Worm (Caenorhabditis elegans) whole organism, L2 larva: ENCODE results near the gene R04A9.7.

Experiments
- R02D3.7 ChIP-seq: fragments of 150-350 bp; optimal IDR thresholded peaks from 2 replicates; lab custom pipeline; 2014; ENCODE audit warnings: missing biosample characterization, missing genetic modification characterization
- Y55F3AM.14 ChIP-seq: fragments of 200-800 bp; sonication (Bioruptor generic); optimal IDR thresholded peaks from 2 replicates; lab custom pipeline; 2018; ENCODE audit warnings: mild to moderate bottlenecking, missing genetic modification characterization, missing compliant biosample characterization
- ama-1 ChIP-seq: fragments of 150-350 bp; optimal IDR thresholded peaks from 2 replicates; lab custom pipeline; 2018; ENCODE audit warnings: inconsistent platforms
- dmd-4 ChIP-seq: sonication (generic microtip); optimal IDR thresholded peaks from 2 replicates; lab custom pipeline; 2017; ENCODE audit warnings: missing biosample characterization, missing genetic modification characterization
- elt-3 ChIP-seq: sonication (generic microtip); optimal IDR thresholded peaks from 2 replicates; lab custom pipeline; 2017; ENCODE audit warnings: missing biosample characterization, missing genetic modification characterization
- lin-13 ChIP-seq: fragments of 150-350 bp; optimal IDR thresholded peaks from 2 replicates; lab custom pipeline; 2014; ENCODE audit warnings: missing biosample characterization, missing genetic modification reagents, missing genetic modification characterization
- lsy-2 ChIP-seq, 2 experiments: fragments of 150-350 bp in 1 of 2; sonication (generic microtip) in 1 of 2; optimal IDR thresholded peaks; 2 replicates each; lab custom pipeline; 2014 to 2017; ENCODE audit warnings: missing biosample characterization in 2 of 2, missing genetic modification characterization in 2 of 2
- mdl-1 ChIP-seq, 2 experiments: fragments of 150-350 bp in 1 of 2; sonication (generic microtip) in 1 of 2; optimal IDR thresholded peaks; 2 replicates each; lab custom pipeline; 2017; ENCODE audit warnings: missing biosample characterization in 2 of 2, missing genetic modification characterization in 2 of 2
- nhr-10 ChIP-seq: sonication (generic microtip); optimal IDR thresholded peaks from 2 replicates; lab custom pipeline; 2017; ENCODE audit warnings: missing biosample characterization, missing genetic modification characterization
- nhr-11 ChIP-seq: fragments of 150-350 bp; optimal IDR thresholded peaks from 2 replicates; lab custom pipeline; 2014; ENCODE audit warnings: missing biosample characterization, missing genetic modification characterization
- nhr-21 ChIP-seq: fragments of 150-350 bp; optimal IDR thresholded peaks from 2 replicates; lab custom pipeline; 2014; ENCODE audit warnings: missing biosample characterization, missing genetic modification characterization
- skn-1 ChIP-seq: sonication (generic microtip); optimal IDR thresholded peaks from 2 replicates; lab custom pipeline; 2017; ENCODE audit warnings: missing biosample characterization, missing genetic modification characterization
- sma-3 ChIP-seq: sonication (generic microtip); optimal IDR thresholded peaks from 2 replicates; lab custom pipeline; 2016; ENCODE audit warnings: missing genetic modification reagents, missing genetic modification characterization, missing compliant biosample characterization
- ztf-11 ChIP-seq: sonication (generic microtip); optimal IDR thresholded peaks from 2 replicates; lab custom pipeline; 2017; ENCODE audit warnings: missing biosample characterization, missing genetic modification characterization

ce11 chrX:380505-380904 lies 14.2 kb downstream of the R04A9.7 start, which contains the start of gene R04A9.3:
- no peak for TF ChIP-seq nhr-11
- no peak for TF ChIP-seq lsy-2 (tag; optimal IDR thresholded peaks at IDR 0.05; lab: Kevin White, UChicago)
- TF ChIP-seq Y55F3AM.14 (GFP tag; lab: Kevin White, UChicago): no peak
- TF ChIP-seq ztf-11: no peak
- no peak for TF ChIP-seq nhr-21
- TF ChIP-seq R02D3.7 (tag; lab: Kevin White, UChicago): no peak
- TF ChIP-seq dmd-4 (tag; lab: Kevin White, UChicago): no peak
- TF ChIP-seq skn-1 (tag; lab: Kevin White, UChicago): no peak
- no peak for TF ChIP-seq ama-1
- TF ChIP-seq nhr-10 (tag; lab: Kevin White, UChicago): no peak
- no peak for TF ChIP-seq sma-3
- no peak for TF ChIP-seq elt-3 (tag; lab: Kevin White, UChicago)
- TF ChIP-seq mdl-1 (tag; optimal IDR thresholded peaks at IDR 0.05; lab: Kevin White, UChicago): no peak
- no peak for TF ChIP-seq lin-13 (GFP tag; lab: Kevin White, UChicago)
